Fruit fly (Drosophila melanogaster) whole organism, embryonic: ENCODE data around the gene Duba.

Experiments used
- Adf1 ChIP-seq: fragments of 200-800 bp; sonication (Bioruptor generic); IDR thresholded peaks from 2 replicates; pipeline ENCODE4 v1.3.6; 2022; ENCODE audit warnings: missing biosample characterization, missing genetic modification characterization
- Awh ChIP-seq: fragments of 200-800 bp; sonication (Bioruptor generic); IDR thresholded peaks from 2 replicates; pipeline ENCODE4, ENCODE4 v1.3.6; 2022; ENCODE audit warnings: missing biosample characterization, missing genetic modification characterization
- Blimp-1 ChIP-seq: fragments of 200-800 bp; sonication (Bioruptor generic); optimal IDR thresholded peaks from 3 replicates; lab custom pipeline; 2018; ENCODE audit warnings: missing biosample characterization, missing genetic modification characterization, mild to moderate bottlenecking, moderate library complexity, missing genetic modification reagents
- CG10209 ChIP-seq: fragments of 200-800 bp; sonication (Bioruptor generic); optimal IDR thresholded peaks from 3 replicates; lab custom pipeline; 2017; ENCODE audit warnings: missing biosample characterization, mild to moderate bottlenecking, missing genetic modification characterization, missing genetic modification reagents
- CG10431 ChIP-seq: fragments of 200-800 bp; sonication (Bioruptor generic); optimal IDR thresholded peaks from 3 replicates; lab custom pipeline; 2018; ENCODE audit warnings: missing biosample characterization, mild to moderate bottlenecking, missing genetic modification characterization
- CG10543 ChIP-seq: fragments of 200-800 bp; sonication (Bioruptor generic); optimal IDR thresholded peaks from 3 replicates; lab custom pipeline; 2017; ENCODE audit warnings: missing biosample characterization, mild to moderate bottlenecking, missing genetic modification characterization, moderate library complexity
- CG11456 ChIP-seq: fragments of 200-800 bp; sonication (Bioruptor generic); IDR thresholded peaks from 3 replicates; pipeline ENCODE4 v1.3.6; 2022; ENCODE audit warnings: missing biosample characterization, missing genetic modification characterization
- CG11723 ChIP-seq: fragments of 200-800 bp; sonication (Bioruptor generic); optimal IDR thresholded peaks from 2 replicates; lab custom pipeline; 2017; ENCODE audit warnings: missing biosample characterization, mild to moderate bottlenecking, missing genetic modification characterization
- CG15514 ChIP-seq: fragments of 200-800 bp; sonication (Bioruptor generic); optimal IDR thresholded peaks from 3 replicates; lab custom pipeline; 2017; ENCODE audit warnings: missing biosample characterization, missing genetic modification characterization, mild to moderate bottlenecking, moderate library complexity, missing genetic modification reagents
- CG17802 ChIP-seq: fragments of 200-800 bp; sonication (Bioruptor generic); optimal IDR thresholded peaks from 2 replicates; lab custom pipeline; 2018; ENCODE audit warnings: missing biosample characterization, mild to moderate bottlenecking, missing genetic modification characterization, moderate library complexity
- CG18476 ChIP-seq: fragments of 200-800 bp; sonication (Bioruptor generic); optimal IDR thresholded peaks from 2 replicates; lab custom pipeline; 2016; ENCODE audit warnings: missing biosample characterization, mild to moderate bottlenecking, missing genetic modification characterization
- CG18599 ChIP-seq: fragments of 200-800 bp; sonication (Bioruptor generic); optimal IDR thresholded peaks from 3 replicates; lab custom pipeline; 2017; ENCODE audit warnings: missing biosample characterization, missing genetic modification characterization, mild to moderate bottlenecking, moderate library complexity, missing genetic modification reagents
- CG31388 ChIP-seq: fragments of 200-800 bp; sonication (Bioruptor generic); optimal IDR thresholded peaks from 2 replicates; lab custom pipeline; 2016; ENCODE audit warnings: missing biosample characterization, missing genetic modification characterization
- CG33557 ChIP-seq: fragments of 200-800 bp; sonication (Bioruptor generic); optimal IDR thresholded peaks from 2 replicates; lab custom pipeline; 2019; ENCODE audit warnings: missing biosample characterization, mild to moderate bottlenecking, missing genetic modification characterization, moderate library complexity
- CG3726 ChIP-seq: fragments of 200-800 bp; sonication (Bioruptor generic); IDR thresholded peaks from 3 replicates; pipeline ENCODE4, ENCODE4 v1.3.6; 2022; ENCODE audit warnings: missing biosample characterization, missing genetic modification characterization
- CG3995 ChIP-seq: fragments of 200-800 bp; sonication (Bioruptor generic); optimal IDR thresholded peaks from 3 replicates; lab custom pipeline; 2016; ENCODE audit warnings: missing biosample characterization, missing genetic modification characterization
- CG7271 ChIP-seq: fragments of 200-800 bp; sonication (Bioruptor generic); optimal IDR thresholded peaks from 2 replicates; lab custom pipeline; 2018; ENCODE audit warnings: missing biosample characterization, mild to moderate bottlenecking, missing genetic modification characterization, moderate library complexity
- CG7357 ChIP-seq: fragments of 200-800 bp; sonication (Bioruptor generic); IDR thresholded peaks from 3 replicates; pipeline ENCODE4 v1.3.6; 2022; ENCODE audit warnings: missing biosample characterization, missing genetic modification characterization
- CG8290 ChIP-seq, 3 experiments: fragments of 200-800 bp; sonication (Bioruptor generic); optimal IDR thresholded peaks; 2 replicates each; lab custom pipeline; 2016 to 2019; ENCODE audit warnings: missing biosample characterization in 3 of 3, missing genetic modification characterization in 3 of 3, mild to moderate bottlenecking in 2 of 3, moderate library complexity in 1 of 3
- CG8388 ChIP-seq: fragments of 200-800 bp; sonication (Bioruptor generic); optimal IDR thresholded peaks from 2 replicates; lab custom pipeline; 2019; ENCODE audit warnings: missing biosample characterization, mild to moderate bottlenecking, missing genetic modification characterization, moderate library complexity
- CG8944 ChIP-seq: fragments of 200-800 bp; sonication (Bioruptor generic); optimal IDR thresholded peaks from 3 replicates; lab custom pipeline; 2016; ENCODE audit warnings: missing biosample characterization, missing genetic modification characterization
- Dip2 ChIP-seq: fragments of 200-800 bp; sonication (Bioruptor generic); IDR thresholded peaks from 2 replicates; pipeline ENCODE4 v1.3.6; 2022; ENCODE audit warnings: missing biosample characterization, missing genetic modification characterization
- H15 ChIP-seq: fragments of 200-800 bp; sonication (Bioruptor generic); IDR thresholded peaks from 3 replicates; pipeline ENCODE4 v1.3.6; 2022; ENCODE audit warnings: missing biosample characterization, missing genetic modification characterization
- HLH54F ChIP-seq: fragments of 200-800 bp; sonication (Bioruptor generic); optimal IDR thresholded peaks from 3 replicates; lab custom pipeline; 2016; ENCODE audit warnings: missing biosample characterization, missing genetic modification characterization
- Hey ChIP-seq: fragments of 200-800 bp; sonication (Bioruptor generic); optimal IDR thresholded peaks from 3 replicates; lab custom pipeline; 2018; ENCODE audit warnings: missing biosample characterization, mild to moderate bottlenecking, missing genetic modification characterization
- MTF-1 ChIP-seq: fragments of 200-800 bp; sonication (Bioruptor generic); optimal IDR thresholded peaks from 2 replicates; lab custom pipeline; 2018; ENCODE audit warnings: missing biosample characterization, mild to moderate bottlenecking, missing genetic modification characterization, borderline replicate concordance
- NC2β ChIP-seq: fragments of 200-800 bp; sonication (Bioruptor generic); optimal IDR thresholded peaks from 2 replicates; lab custom pipeline; 2016; ENCODE audit warnings: missing biosample characterization, missing genetic modification characterization
- NFAT ChIP-seq: fragments of 200-800 bp; sonication (Bioruptor generic); IDR thresholded peaks from 2 replicates; pipeline ENCODE4 v1.3.6; 2022; ENCODE audit warnings: missing biosample characterization, missing genetic modification characterization
- Neu2 ChIP-seq: fragments of 200-800 bp; sonication (Bioruptor generic); optimal IDR thresholded peaks from 3 replicates; lab custom pipeline; 2016; ENCODE audit warnings: missing biosample characterization, missing genetic modification characterization, borderline replicate concordance
- Nf-YC ChIP-seq: fragments of 200-800 bp; optimal IDR thresholded peaks from 3 replicates; lab custom pipeline; 2019; ENCODE audit warnings: missing biosample characterization, mild to moderate bottlenecking, missing genetic modification characterization, moderate library complexity
- Sry-δ ChIP-seq: fragments of 200-800 bp; sonication (Bioruptor generic); optimal IDR thresholded peaks from 2 replicates; lab custom pipeline; 2016; ENCODE audit warnings: missing biosample characterization, missing genetic modification characterization
- Trl ChIP-seq, 3 experiments: fragments of >200 bp in 2 of 3; fragments of 200-800 bp in 1 of 3; sonication (Bioruptor generic) in 1 of 3; optimal IDR thresholded peaks; 2 replicates in 1 of 3; 3 replicates in 2 of 3; lab custom pipeline; 2016 to 2017; ENCODE audit warnings: missing biosample characterization in 1 of 3, missing genetic modification characterization in 1 of 3
- ci ChIP-seq: fragments of 200-800 bp; sonication (Bioruptor generic); IDR thresholded peaks from 3 replicates; pipeline ENCODE4 v1.3.6; 2022; ENCODE audit warnings: missing biosample characterization, missing genetic modification characterization
- dan ChIP-seq: fragments of 200-800 bp; sonication (Bioruptor generic); IDR thresholded peaks from 2 replicates; pipeline ENCODE4 v1.3.6; 2022; ENCODE audit warnings: missing biosample characterization, missing genetic modification characterization
- emc ChIP-seq: fragments of 200-800 bp; sonication (Bioruptor generic); optimal IDR thresholded peaks from 2 replicates; lab custom pipeline; 2016; ENCODE audit warnings: missing biosample characterization, missing genetic modification characterization
- eyg ChIP-seq: fragments of 200-800 bp; sonication (Bioruptor generic); optimal IDR thresholded peaks from 3 replicates; lab custom pipeline; 2016; ENCODE audit warnings: missing biosample characterization, missing genetic modification characterization
- grn ChIP-seq: fragments of 200-800 bp; sonication (Bioruptor generic); optimal IDR thresholded peaks from 3 replicates; lab custom pipeline; 2017; ENCODE audit warnings: missing biosample characterization, missing genetic modification characterization
- lola ChIP-seq, 3 experiments: fragments of >200 bp in 2 of 3; fragments of 200-800 bp in 1 of 3; sonication (Bioruptor generic) in 1 of 3; optimal IDR thresholded peaks; 2 replicates each; lab custom pipeline; 2017 to 2019; ENCODE audit warnings: missing biosample characterization in 3 of 3, missing genetic modification characterization in 3 of 3, mild to moderate bottlenecking in 1 of 3, moderate library complexity in 1 of 3
- pfk ChIP-seq: fragments of 200-800 bp; sonication (Bioruptor generic); optimal IDR thresholded peaks from 2 replicates; lab custom pipeline; 2018; ENCODE audit warnings: missing biosample characterization, mild to moderate bottlenecking, missing genetic modification characterization, moderate library complexity
- pum ChIP-seq: fragments of 200-800 bp; sonication (Bioruptor generic); optimal IDR thresholded peaks from 2 replicates; lab custom pipeline; 2016; ENCODE audit warnings: missing biosample characterization, missing genetic modification characterization
- rib ChIP-seq: fragments of 200-800 bp; sonication (Bioruptor generic); IDR thresholded peaks from 2 replicates; pipeline ENCODE4 v1.3.6; 2022; ENCODE audit warnings: missing biosample characterization, missing genetic modification characterization
- run ChIP-seq: fragments of 200-800 bp; sonication (Bioruptor generic); optimal IDR thresholded peaks from 3 replicates; lab custom pipeline; 2018; ENCODE audit warnings: missing biosample characterization, mild to moderate bottlenecking, missing genetic modification characterization
- salm ChIP-seq: fragments of 200-800 bp; sonication (Bioruptor generic); optimal IDR thresholded peaks from 2 replicates; lab custom pipeline; 2018; ENCODE audit warnings: missing biosample characterization, mild to moderate bottlenecking, missing genetic modification characterization
- sc ChIP-seq, 3 experiments: fragments of >200 bp in 2 of 3; fragments of 200-800 bp in 1 of 3; sonication (Bioruptor generic) in 1 of 3; optimal IDR thresholded peaks; 2 replicates in 2 of 3; 3 replicates in 1 of 3; lab custom pipeline; 2017; ENCODE audit warnings: mild to moderate bottlenecking in 1 of 3, missing biosample characterization in 1 of 3, missing genetic modification characterization in 1 of 3, missing genetic modification reagents in 1 of 3
- sisA ChIP-seq: fragments of 200-800 bp; sonication (Bioruptor generic); IDR thresholded peaks from 2 replicates; pipeline ENCODE4 v1.3.6; 2022; ENCODE audit warnings: missing biosample characterization, missing genetic modification characterization
- tx ChIP-seq: fragments of 200-800 bp; sonication (Bioruptor generic); optimal IDR thresholded peaks from 2 replicates; lab custom pipeline; 2016; ENCODE audit warnings: missing biosample characterization, missing genetic modification characterization
- wor ChIP-seq: fragments of 200-800 bp; sonication (Bioruptor generic); IDR thresholded peaks from 2 replicates; pipeline ENCODE4 v1.3.6; 2022; ENCODE audit warnings: missing biosample characterization, missing genetic modification characterization

Gene Duba

dm6 chr3L:11587720-11588580 is 21.3 kb downstream of the Duba start, which contains the start of gene rt (continued):
- TF ChIP-seq dan (no peak), pum (GFP tag; lab: Kevin White, UChicago) (peak; percentile 40), MTF-1 (GFP tag; lab: Kevin White, UChicago) (peak; percentile 13), tx (no peak), NFAT (no peak), CG18599 (GFP tag; lab: Kevin White, UChicago) (no peak), CG18476 (peak; percentile 36), CG8388 (GFP tag; lab: Kevin White, UChicago) (peak; percentile 64), CG15514 (GFP tag; lab: Kevin White, UChicago) (no peak), rib (GFP tag; lab: Robert Waterston, UW) (no peak), Dip2 (GFP tag; lab: Robert Waterston, UW) (no peak), Adf1 (GFP tag; lab: Robert Waterston, UW) (0 out of 2 replicates have a peak, but pooled peaks have one; percentile 20), sc (optimal IDR thresholded peaks at IDR 0.05; lab: Kevin White, UChicago) (no peak), sc (GFP tag; optimal IDR thresholded peaks at IDR 0.05; lab: Kevin White, UChicago) (peak; percentile 47), grn (GFP tag; lab: Kevin White, UChicago) (no peak), Hey (no peak), H15 (GFP tag; lab: Robert Waterston, UW) (no peak), Blimp-1 (peak; percentile 15), CG7357 (GFP tag; lab: Robert Waterston, UW) (no peak), sisA (GFP tag; lab: Robert Waterston, UW) (peak; percentile 63), lola (GFP tag; optimal IDR thresholded peaks at IDR 0.05; lab: Kevin White, UChicago) (peak in 1 of 3 experiments; percentile 85), salm (tag; lab: Kevin White, UChicago) (peak; percentile 29), CG8290 (GFP tag; optimal IDR thresholded peaks at IDR 0.05; lab: Kevin White, UChicago) (peak; percentile 25), CG8290 (tag; optimal IDR thresholded peaks at IDR 0.05; lab: Kevin White, UChicago) (no peak), wor (GFP tag; lab: Robert Waterston, UW) (peak; percentile 42; the same call in 1 of the 2 replicates), CG17802 (peak; percentile 24), CG33557 (GFP tag; lab: Kevin White, UChicago) (peak; percentile 80), Trl (optimal IDR thresholded peaks at IDR 0.05; lab: Kevin White, UChicago) (no peak), Trl (GFP tag; optimal IDR thresholded peaks at IDR 0.05; lab: Kevin White, UChicago) (peak; percentile 39), Nf-YC (tag; lab: Kevin White, UChicago) (peak; percentile 21), emc (GFP tag; lab: Kevin White, UChicago) (no peak), HLH54F (GFP tag; lab: Kevin White, UChicago) (no peak), NC2β (peak; percentile 38), CG8944 (GFP tag; lab: Kevin White, UChicago) (no peak), run (no peak), CG11723 (peak; percentile 8), CG3995 (GFP tag; lab: Kevin White, UChicago) (no peak), CG31388 (GFP tag; lab: Kevin White, UChicago) (no peak), CG7271 (tag; lab: Kevin White, UChicago) (no peak), Awh (GFP tag; lab: Robert Waterston, UW) (no peak; the same call in 1 of the 2 replicates), CG10431 (peak; percentile 17), CG10209 (peak; percentile 18), pfk (GFP tag; lab: Kevin White, UChicago) (no peak), CG10543 (GFP tag; lab: Kevin White, UChicago) (no peak), Sry-δ (no peak), eyg (GFP tag; lab: Kevin White, UChicago) (no peak), CG3726 (0 out of 3 replicates have a peak, but pooled peaks have one; percentile 19), ci (GFP tag; lab: Robert Waterston, UW) (no peak), Neu2 (GFP tag; lab: Kevin White, UChicago) (no peak), CG11456 (GFP tag; lab: Robert Waterston, UW) (no peak)
